Worm (Caenorhabditis elegans) whole organism, young adult: ENCODE results near the gene srz-96.

Source experiments
- cebp-1 ChIP-seq, 2 experiments: fragments of 200-800 bp in 1 of 2; sonication (Bioruptor generic) in 1 of 2; sonication (generic microtip) in 1 of 2; IDR thresholded peaks in 1 of 2; optimal IDR thresholded peaks in 1 of 2; 2 replicates each; pipeline versions ENCODE4 v1.3.6 to Lab custom; 2017 to 2022; ENCODE audit warnings: missing compliant biosample characterization in 2 of 2, missing genetic modification characterization in 2 of 2, mild to moderate bottlenecking in 1 of 2, missing genetic modification reagents in 1 of 2, moderate library complexity in 1 of 2
- sptf-2 ChIP-seq: fragments of 200-800 bp; sonication (Bioruptor generic); optimal IDR thresholded peaks from 2 replicates; lab custom pipeline; 2018; ENCODE audit warnings: mild to moderate bottlenecking, missing genetic modification characterization, missing compliant biosample characterization

ce11 chrV:17225389-17225788 is 26.4 kb downstream of the srz-96 start, which contains the start of gene scl-25:
- no peak for TF ChIP-seq cebp-1 (GFP tag; IDR thresholded peaks at IDR 0.05; lab: Robert Waterston, UW)
- TF ChIP-seq cebp-1 (tag; optimal IDR thresholded peaks at IDR 0.05; lab: Kevin White, UChicago), result no peak
- no peak for TF ChIP-seq sptf-2
